Fruit fly (Drosophila melanogaster): Measurements from ENCODE around the gene RpS27.
A peak's percentile ranks its signal among the peaks of the same experiment; 100 is the strongest.

Gene RpS27

dm6 chr3R:25221203-25221807 is 26.0 kb downstream of the RpS27 start, which contains the start of gene Alg9 (continued):
- TF ChIP-seq Med (GFP tag) (peak; percentile 88), NfI (GFP tag; optimal IDR thresholded peaks at IDR 0.05) (no peak), hth (optimal IDR thresholded peaks at IDR 0.05) (no peak), CG17829 (tag; optimal IDR thresholded peaks at IDR 0.05) (no peak), cas (GFP tag; IDR thresholded peaks at IDR 0.05) (no peak), CG12942 (GFP tag; optimal IDR thresholded peaks at IDR 0.05) (no peak), lilli (GFP tag; optimal IDR thresholded peaks at IDR 0.05) (no peak), Ada2b (GFP tag; IDR thresholded peaks at IDR 0.05) (no peak), otp (GFP tag; IDR thresholded peaks at IDR 0.05) (no peak), Eip74EF (GFP tag; optimal IDR thresholded peaks at IDR 0.05) (no peak), mam (GFP tag; optimal IDR thresholded peaks at IDR 0.05) (peak; percentile 26), CG10959 (GFP tag; IDR thresholded peaks at IDR 0.05) (no peak), Nf-YB (GFP tag; optimal IDR thresholded peaks at IDR 0.05) (no peak), CG2202 (tag; optimal IDR thresholded peaks at IDR 0.05) (no peak), CG43689 (GFP tag; IDR thresholded peaks at IDR 0.05) (no peak), Taf1 (GFP tag; IDR thresholded peaks at IDR 0.05) (no peak), CG31388 (GFP tag; optimal IDR thresholded peaks at IDR 0.05) (no peak), sens (GFP tag) (peak; percentile 72), CG13287 (GFP tag; IDR thresholded peaks at IDR 0.05; ENCODE audit: partially characterized antibody) (peak; percentile 94), Xbp1 (GFP tag; optimal IDR thresholded peaks at IDR 0.05) (peak; percentile 8), CG12299 (tag; optimal IDR thresholded peaks at IDR 0.05) (no peak), CG13894 (tag; optimal IDR thresholded peaks at IDR 0.05) (no peak), CG10209 (GFP tag; optimal IDR thresholded peaks at IDR 0.05) (no peak), E2f2 (GFP tag; IDR thresholded peaks at IDR 0.05) (peak; percentile 71), wor (GFP tag; IDR thresholded peaks at IDR 0.05) (no peak), zen (tag; optimal IDR thresholded peaks at IDR 0.05) (no peak), nau (GFP tag; optimal IDR thresholded peaks at IDR 0.05) (no peak), CG10543 (GFP tag; optimal IDR thresholded peaks at IDR 0.05) (no peak), CG6654 (GFP tag; optimal IDR thresholded peaks at IDR 0.05) (no peak), CG9215 (GFP tag; IDR thresholded peaks at IDR 0.05) (no peak), Bteb2 (GFP tag; optimal IDR thresholded peaks at IDR 0.05) (no peak), pfk (GFP tag; optimal IDR thresholded peaks at IDR 0.05) (no peak), ara (GFP tag; IDR thresholded peaks at IDR 0.05) (no peak), CG1647 (GFP tag; optimal IDR thresholded peaks at IDR 0.05) (no peak), Rx (GFP tag; IDR thresholded peaks at IDR 0.05) (no peak), CG3847 (GFP tag; IDR thresholded peaks at IDR 0.05) (no peak), hbn (GFP tag; IDR thresholded peaks at IDR 0.05; ENCODE audit: partially characterized antibody) (peak; percentile 86), crp (GFP tag; optimal IDR thresholded peaks at IDR 0.05) (no peak), CG1233 (GFP tag; optimal IDR thresholded peaks at IDR 0.05) (no peak), CG2889 (GFP tag; IDR thresholded peaks at IDR 0.05) (no peak), sens-2 (GFP tag; IDR thresholded peaks at IDR 0.05) (no peak), hb (GFP tag; IDR thresholded peaks at IDR 0.05; ENCODE audit: partially characterized antibody) (peak; percentile 94), CG31441 (GFP tag; IDR thresholded peaks at IDR 0.05) (no peak), Antp (GFP tag; optimal IDR thresholded peaks at IDR 0.05) (no peak), ap (GFP tag; IDR thresholded peaks at IDR 0.05) (no peak), Neu2 (GFP tag; optimal IDR thresholded peaks at IDR 0.05; ENCODE audit: borderline replicate concordance) (no peak), sim (GFP tag; IDR thresholded peaks at IDR 0.05) (no peak), H15 (GFP tag; IDR thresholded peaks at IDR 0.05) (no peak), CG18599 (GFP tag; optimal IDR thresholded peaks at IDR 0.05) (no peak), Gsc (GFP tag; IDR thresholded peaks at IDR 0.05) (no peak), ftz-f1 (GFP tag; optimal IDR thresholded peaks at IDR 0.05) (no peak), Mad (GFP tag; optimal IDR thresholded peaks at IDR 0.05) (peak; percentile 3)

Data from whole organism, embryonic.